Fruit fly (Drosophila melanogaster) whole organism, prepupa: ENCODE measurements around the gene EMC2B.

ENCODE experiments used
- CG11294 ChIP-seq: fragments of 200-800 bp; sonication (Bioruptor generic); IDR thresholded peaks from 2 replicates; pipeline ENCODE4 v1.3.6; 2022; ENCODE audit warnings: missing biosample characterization, missing genetic modification characterization
- CG11762 ChIP-seq: fragments of 200-800 bp; sonication (Bioruptor generic); optimal IDR thresholded peaks from 3 replicates; lab custom pipeline; 2016; ENCODE audit warnings: missing biosample characterization, missing genetic modification characterization; ENCODE audit not compliant: insufficient read depth
- CG1621 ChIP-seq: fragments of 200-800 bp; sonication (Bioruptor generic); optimal IDR thresholded peaks from 3 replicates; lab custom pipeline; 2018; ENCODE audit warnings: missing biosample characterization, mild to moderate bottlenecking, missing genetic modification characterization
- CG16779 ChIP-seq: fragments of 200-800 bp; sonication (Bioruptor generic); optimal IDR thresholded peaks from 3 replicates; lab custom pipeline; 2017; ENCODE audit warnings: missing biosample characterization, mild to moderate bottlenecking, missing genetic modification characterization
- CG3032 ChIP-seq: fragments of 200-800 bp; optimal IDR thresholded peaks from 2 replicates; lab custom pipeline; 2019; ENCODE audit warnings: missing biosample characterization, mild to moderate bottlenecking, missing genetic modification characterization, moderate library complexity
- Met ChIP-seq: fragments of 200-800 bp; sonication (Bioruptor generic); optimal IDR thresholded peaks from 3 replicates; lab custom pipeline; 2016; ENCODE audit warnings: missing biosample characterization, missing genetic modification characterization
- Sox102F ChIP-seq: fragments of 200-800 bp; sonication (Bioruptor generic); optimal IDR thresholded peaks from 2 replicates; lab custom pipeline; 2016; ENCODE audit warnings: missing biosample characterization, mild to moderate bottlenecking, missing genetic modification characterization
- eg ChIP-seq: fragments of 200-800 bp; sonication (Bioruptor generic); IDR thresholded peaks from 3 replicates; pipeline ENCODE4 v1.3.6; 2022; ENCODE audit warnings: missing biosample characterization, missing genetic modification characterization
- esn ChIP-seq: fragments of 200-800 bp; sonication (Bioruptor generic); optimal IDR thresholded peaks from 2 replicates; lab custom pipeline; 2016; ENCODE audit warnings: missing biosample characterization, mild to moderate bottlenecking, missing genetic modification characterization, moderate library complexity
- ss ChIP-seq, 2 experiments: fragments of 200-800 bp; sonication (Bioruptor generic); optimal IDR thresholded peaks; 2 replicates in 1 of 2; 3 replicates in 1 of 2; lab custom pipeline; 2017 to 2018; ENCODE audit warnings: mild to moderate bottlenecking in 2 of 2, missing biosample characterization in 2 of 2, missing genetic modification characterization in 2 of 2, moderate library complexity in 1 of 2
- topi ChIP-seq: fragments of 200-800 bp; sonication (Bioruptor generic); optimal IDR thresholded peaks from 3 replicates; lab custom pipeline; 2016; ENCODE audit warnings: missing biosample characterization, missing genetic modification characterization

DNA sequence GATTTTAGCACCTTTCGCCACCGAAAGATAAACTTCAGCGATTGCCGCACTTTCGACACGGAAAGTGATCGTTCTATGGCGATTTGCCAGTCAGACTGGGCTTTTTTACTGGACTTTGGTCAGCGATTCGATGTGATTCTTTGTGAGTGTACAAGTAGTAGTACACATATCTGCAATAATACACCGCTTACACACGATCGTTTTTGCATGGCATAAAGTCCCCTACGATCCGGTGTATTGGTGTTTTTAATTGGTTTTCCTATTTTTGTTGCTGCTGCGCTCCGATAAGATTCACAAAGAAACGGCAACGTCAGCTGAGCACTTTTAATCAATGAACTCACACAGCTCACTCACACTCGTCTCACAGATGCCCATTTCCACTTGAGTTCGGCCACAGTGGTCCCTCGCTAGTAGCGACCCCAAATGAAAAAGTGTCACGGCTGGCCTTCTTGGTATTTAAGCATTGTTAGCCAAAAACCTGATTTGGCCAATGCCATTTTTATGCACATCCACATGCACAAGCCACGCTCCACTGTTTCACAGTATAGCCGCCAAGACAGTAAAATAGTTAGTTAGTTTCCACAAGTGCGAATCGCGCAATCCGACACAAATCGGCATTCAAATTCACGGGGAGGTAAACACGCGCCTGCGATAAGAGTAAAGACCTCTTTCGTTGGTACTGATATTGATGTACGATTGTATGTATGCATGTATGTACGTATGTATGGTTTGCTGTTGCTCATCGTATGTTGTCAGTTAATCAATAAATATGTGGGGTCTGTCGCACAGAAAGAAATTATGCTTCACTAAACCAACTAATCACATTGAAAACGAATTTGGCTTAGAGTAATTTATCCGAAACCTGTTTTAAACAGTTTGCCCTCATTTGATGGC lies 5.2 kb downstream of the EMC2B start:
- TF ChIP-seq Sox102F (peak; percentile 88), Met (GFP tag; lab: Kevin White, UChicago) (peak; percentile 92), CG16779 (tag; lab: Kevin White, UChicago) (peak; percentile 83), ss (GFP tag; optimal IDR thresholded peaks at IDR 0.05; lab: Kevin White, UChicago) (peak; percentile 72 to 85), topi (GFP tag; lab: Kevin White, UChicago) (peak; percentile 88), CG1621 (tag; lab: Kevin White, UChicago) (peak; percentile 84), CG11294 (GFP tag; lab: Robert Waterston, UW) (peak; percentile 97), eg (peak; percentile 98), esn (GFP tag; lab: Kevin White, UChicago) (peak; percentile 92), CG11762 (GFP tag; lab: Kevin White, UChicago) (peak; percentile 42), CG3032 (tag; lab: Kevin White, UChicago) (peak; percentile 83)
